Fruit fly (Drosophila melanogaster) whole organism, prepupa: ENCODE measurements around the gene CG12984.

Experiments
- CG16779 ChIP-seq: fragments of 200-800 bp; sonication (Bioruptor generic); optimal IDR thresholded peaks from 3 replicates; lab custom pipeline; 2017; ENCODE audit warnings: missing biosample characterization, mild to moderate bottlenecking, missing genetic modification characterization
- Gug ChIP-seq: fragments of 200-800 bp; sonication (Bioruptor generic); IDR thresholded peaks from 2 replicates; pipeline ENCODE4 v1.3.6; 2022; ENCODE audit warnings: missing biosample characterization, missing genetic modification characterization
- spab ChIP-seq: fragments of 200-800 bp; sonication (Bioruptor generic); optimal IDR thresholded peaks from 2 replicates; lab custom pipeline; 2017; ENCODE audit warnings: missing biosample characterization, mild to moderate bottlenecking, missing genetic modification characterization, missing genetic modification reagents

- TF ChIP-seq spab (GFP tag; lab: Kevin White, UChicago), result no peak
- no peak for TF ChIP-seq Gug (GFP tag; lab: Robert Waterston, UW)
- no peak for TF ChIP-seq CG16779 (tag; lab: Kevin White, UChicago)
Observed at dm6 chr3L:21023795-21024194, 32.3 kb downstream of the CG12984 start.
